Fruit fly (Drosophila melanogaster): Measurements from ENCODE around the gene CG15576.

Gene CG15576

dm6 chrX:4202235-4202794, 50.3 kb downstream of the CG15576 start (continued):
- TF ChIP-seq tgo (GFP tag; IDR thresholded peaks at IDR 0.05) (no peak), row (GFP tag; IDR thresholded peaks at IDR 0.05) (no peak), grau (tag; optimal IDR thresholded peaks at IDR 0.05) (peak; percentile 34), CG12391 (tag; optimal IDR thresholded peaks at IDR 0.05) (peak; percentile 6), CG3065 (GFP tag; optimal IDR thresholded peaks at IDR 0.05) (no peak), CG1832 (GFP tag; optimal IDR thresholded peaks at IDR 0.05) (no peak), NC2β (GFP tag; optimal IDR thresholded peaks at IDR 0.05) (peak; percentile 8), slbo (GFP tag; IDR thresholded peaks at IDR 0.05) (no peak), gem (tag; optimal IDR thresholded peaks at IDR 0.05) (peak; percentile 49), bbx (GFP tag; IDR thresholded peaks at IDR 0.05; ENCODE audit: partially characterized antibody) (no peak), Hr39 (optimal IDR thresholded peaks at IDR 0.05) (no peak), MESR4 (GFP tag; optimal IDR thresholded peaks at IDR 0.05) (no peak), ewg (GFP tag; optimal IDR thresholded peaks at IDR 0.05) (no peak), CG15696 (tag; optimal IDR thresholded peaks at IDR 0.05) (peak; percentile 75), CG14014 (GFP tag; IDR thresholded peaks at IDR 0.05) (peak; percentile 49; the same call in 1 of the 2 replicates), dan (GFP tag; IDR thresholded peaks at IDR 0.05) (no peak), Bteb2 (GFP tag; optimal IDR thresholded peaks at IDR 0.05) (no peak), Trl (optimal IDR thresholded peaks at IDR 0.05) (no peak), Trl (GFP tag; optimal IDR thresholded peaks at IDR 0.05) (peak; percentile 16), CG16779 (GFP tag; IDR thresholded peaks at IDR 0.05) (no peak), CG17612 (GFP tag; IDR thresholded peaks at IDR 0.05) (no peak), trh (GFP tag; optimal IDR thresholded peaks at IDR 0.05) (no peak), CG16863 (GFP tag; optimal IDR thresholded peaks at IDR 0.05) (no peak), peb (GFP tag; IDR thresholded peaks at IDR 0.05) (no peak), Hand (GFP tag; optimal IDR thresholded peaks at IDR 0.05) (no peak), gcm2 (GFP tag; optimal IDR thresholded peaks at IDR 0.05) (no peak), CG12769 (tag; optimal IDR thresholded peaks at IDR 0.05) (peak; percentile 10), her (GFP tag; optimal IDR thresholded peaks at IDR 0.05) (peak; percentile 4), Xbp1 (GFP tag; optimal IDR thresholded peaks at IDR 0.05) (no peak), Taf1 (GFP tag; IDR thresholded peaks at IDR 0.05) (no peak), CG12942 (GFP tag; optimal IDR thresholded peaks at IDR 0.05) (no peak), Pdp1 (GFP tag; optimal IDR thresholded peaks at IDR 0.05) (peak; percentile 10 to 90), sim (GFP tag; IDR thresholded peaks at IDR 0.05) (no peak), dm (GFP tag; optimal IDR thresholded peaks at IDR 0.05) (no peak), CG6272 (GFP tag; IDR thresholded peaks at IDR 0.05) (no peak), CG17186 (GFP tag; optimal IDR thresholded peaks at IDR 0.05) (no peak), Sry-β (GFP tag; optimal IDR thresholded peaks at IDR 0.05) (no peak), Sox100B (GFP tag; optimal IDR thresholded peaks at IDR 0.05) (peak; percentile 39), Elba2 (GFP tag; optimal IDR thresholded peaks at IDR 0.05) (no peak), lab (GFP tag; optimal IDR thresholded peaks at IDR 0.05) (peak; percentile 82), CG2116 (GFP tag; optimal IDR thresholded peaks at IDR 0.05) (no peak), CG13424 (tag; optimal IDR thresholded peaks at IDR 0.05) (peak; percentile 32), vfl (GFP tag; optimal IDR thresholded peaks at IDR 0.05) (no peak), tna (GFP tag; IDR thresholded peaks at IDR 0.05; ENCODE audit: partially characterized antibody) (no peak), exex (tag; optimal IDR thresholded peaks at IDR 0.05) (peak; percentile 21), Dip2 (GFP tag; IDR thresholded peaks at IDR 0.05) (no peak), chm (GFP tag; IDR thresholded peaks at IDR 0.05) (0 out of 2 replicates have a peak, but pooled peaks have one; percentile 8), CG1529 (GFP tag; optimal IDR thresholded peaks at IDR 0.05) (peak; percentile 32), toy (GFP tag; IDR thresholded peaks at IDR 0.05) (no peak), dimm (GFP tag; IDR thresholded peaks at IDR 0.05) (no peak), CG10462 (GFP tag; optimal IDR thresholded peaks at IDR 0.05) (no peak), Spps (tag; optimal IDR thresholded peaks at IDR 0.05) (peak; percentile 3)
